Fruit fly (Drosophila melanogaster) whole organism, larva: ENCODE data around the gene p130CAS.

Source experiments
- noc ChIP-seq: fragments of 200-800 bp; sonication (Bioruptor generic); optimal IDR thresholded peaks from 3 replicates; lab custom pipeline; 2019; ENCODE audit warnings: missing biosample characterization, mild to moderate bottlenecking, missing genetic modification characterization, moderate library complexity

The p130CAS gene

DNA sequence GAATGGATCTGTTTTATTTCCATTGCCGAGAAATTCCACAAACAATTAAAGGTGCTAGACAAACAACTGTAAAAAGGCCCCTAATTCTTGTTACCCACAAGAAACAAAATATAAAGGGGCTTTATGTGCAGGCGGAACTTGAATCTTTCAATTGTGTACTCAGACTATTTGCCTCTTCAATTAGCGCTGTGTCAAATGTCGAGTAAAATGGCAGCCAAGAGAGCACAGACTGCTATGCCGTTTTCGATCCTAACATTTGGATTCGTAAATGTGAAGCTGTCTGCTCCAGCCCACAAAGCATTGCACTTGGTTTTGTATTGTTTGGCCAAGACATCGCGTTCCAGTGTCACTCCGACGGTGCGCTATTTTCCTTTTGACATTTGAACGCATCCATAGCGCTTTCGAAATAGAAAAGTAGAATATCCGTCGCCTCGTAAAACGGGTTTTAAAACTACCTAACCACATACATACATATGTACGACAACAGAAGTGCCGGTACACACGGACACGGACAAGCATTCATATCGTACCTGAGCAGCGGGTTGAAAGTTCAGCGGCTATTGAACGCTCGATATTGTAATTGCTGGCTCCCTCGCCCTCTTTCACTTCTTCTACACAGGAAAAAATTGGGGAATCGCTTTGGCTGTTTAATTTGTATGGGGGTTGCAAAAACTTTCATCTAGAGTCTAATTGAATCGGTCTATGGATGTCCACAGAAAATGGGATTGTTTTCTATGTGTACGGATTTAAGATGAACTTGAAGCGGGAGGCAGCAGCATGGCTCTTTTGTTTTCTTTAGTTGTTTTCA lies 13.5 kb downstream of the p130CAS start:
- no peak for TF ChIP-seq noc (tag; lab: Kevin White, UChicago)

DNA sequence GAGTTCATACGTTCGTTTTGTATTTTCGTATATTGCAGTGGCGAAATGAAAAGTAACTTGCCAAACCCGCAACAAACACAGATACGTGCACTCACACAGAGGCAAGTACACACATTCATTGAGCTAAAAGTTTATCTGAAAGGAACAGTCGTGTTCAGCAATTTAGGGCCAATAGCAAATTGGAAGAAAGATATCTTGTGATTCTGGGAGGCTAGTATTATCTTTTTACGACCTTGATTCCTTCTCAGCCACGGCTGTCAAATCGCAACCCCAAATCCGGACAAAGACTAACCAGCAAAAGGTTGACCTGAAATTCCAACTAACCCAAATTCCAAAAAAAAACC lies 14.1 kb downstream of the p130CAS start:
- no peak for TF ChIP-seq noc (tag; lab: Kevin White, UChicago)

DNA sequence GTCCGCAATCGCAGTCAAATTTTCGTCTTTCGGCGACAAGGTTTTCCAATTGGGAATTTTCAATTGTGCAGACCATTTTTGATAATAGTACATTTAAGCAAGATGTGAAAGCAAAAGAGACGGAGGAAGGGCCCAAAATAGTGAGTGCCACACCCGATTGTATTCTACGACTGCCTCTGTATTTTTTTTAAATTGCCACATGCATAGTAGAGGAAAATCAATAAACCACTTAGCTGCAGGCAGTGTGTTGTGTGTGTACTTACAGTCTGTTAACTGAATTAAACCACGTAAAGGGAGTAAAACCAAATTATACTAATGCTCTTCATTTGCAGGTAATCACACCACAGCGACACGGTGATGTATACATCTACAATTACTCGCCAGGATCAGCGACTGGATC lies 19.0 kb downstream of the p130CAS start:
- TF ChIP-seq noc (tag; lab: Kevin White, UChicago), result no peak

DNA sequence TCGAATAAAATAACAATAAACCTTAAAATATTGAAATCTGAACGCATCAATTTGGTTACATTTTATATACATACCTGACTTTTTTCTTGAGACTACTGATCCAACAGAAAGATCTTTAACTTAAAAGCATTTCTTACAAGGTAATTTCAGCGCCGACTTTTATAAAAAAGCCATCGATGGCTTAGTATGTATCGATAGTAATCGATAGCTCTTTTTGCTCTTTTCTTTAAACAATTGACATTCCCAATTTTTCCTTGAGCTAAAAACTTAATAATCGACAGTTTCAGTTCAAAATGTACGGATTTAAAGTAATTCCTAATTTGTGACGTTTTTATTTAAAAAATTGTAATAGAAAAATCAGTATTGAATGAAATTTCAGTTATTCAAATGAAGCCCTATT lies 21.8 kb downstream of the p130CAS start:
- TF ChIP-seq noc (tag; lab: Kevin White, UChicago), result no peak

DNA sequence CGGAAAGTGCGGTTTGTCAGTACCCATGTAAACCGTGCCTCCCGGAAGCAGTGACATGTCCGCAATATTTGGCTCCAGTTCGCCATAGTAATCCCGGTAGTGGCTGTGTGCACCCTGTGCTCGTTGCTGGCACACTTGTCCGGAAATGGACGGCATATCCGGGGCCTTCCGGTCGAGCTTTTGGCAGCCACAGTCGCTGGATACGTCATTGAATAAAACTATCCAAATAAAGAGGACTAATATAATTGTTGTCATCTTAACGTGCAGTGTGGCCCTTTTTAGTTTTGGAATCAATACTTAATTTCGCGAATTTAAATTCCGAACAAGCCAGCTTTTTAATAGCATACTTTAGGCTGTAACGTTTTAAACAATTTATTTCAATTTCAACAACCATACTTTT lies 23.3 kb downstream of the p130CAS start, which contains the start of gene CG7049:
Gene CG7049, minus strand, starts transcription at position 280 of the 400 bp plus-strand sequence.
- peak; percentile 10 for TF ChIP-seq noc (tag; lab: Kevin White, UChicago)

DNA sequence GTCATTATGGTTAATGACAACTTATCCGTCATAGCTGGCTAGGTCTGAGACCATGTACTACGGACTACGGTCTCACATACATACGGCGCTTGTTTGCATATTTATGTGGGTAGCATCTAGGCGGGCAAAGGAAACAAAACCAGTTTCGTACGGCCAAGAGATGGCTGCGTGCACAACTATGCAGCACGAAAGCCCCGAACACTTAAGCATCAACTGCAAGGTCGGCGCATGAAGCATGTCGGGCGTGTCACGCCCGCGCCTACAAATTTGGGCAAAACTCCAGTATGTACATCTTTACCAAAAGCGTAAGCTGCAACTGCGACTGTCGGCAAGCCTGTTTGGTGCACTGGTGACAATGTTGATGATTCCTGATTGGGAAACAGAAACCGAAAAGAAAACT lies 25.3 kb downstream of the p130CAS start:
- TF ChIP-seq noc (tag; lab: Kevin White, UChicago), result no peak

DNA sequence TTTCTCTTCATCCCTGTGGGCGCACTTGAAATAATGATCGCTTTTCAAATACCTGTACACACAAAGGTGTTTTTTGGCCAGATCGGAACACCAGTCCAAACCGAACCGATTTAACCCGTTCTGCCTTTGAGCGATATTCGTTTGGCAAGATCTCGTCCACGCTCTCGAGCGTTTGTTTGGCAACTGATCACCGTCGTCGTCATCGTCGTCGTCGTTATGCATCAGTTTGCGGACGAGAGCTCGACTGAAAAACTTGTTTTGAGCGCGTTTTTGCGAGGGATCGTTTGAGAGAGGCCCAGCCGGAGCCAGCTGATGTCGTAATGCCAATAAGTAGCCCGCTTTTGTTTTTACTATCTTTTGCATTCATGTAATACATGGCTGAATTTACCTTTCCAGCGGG lies 25.8 kb downstream of the p130CAS start:
- no peak for TF ChIP-seq noc (tag; lab: Kevin White, UChicago)

DNA sequence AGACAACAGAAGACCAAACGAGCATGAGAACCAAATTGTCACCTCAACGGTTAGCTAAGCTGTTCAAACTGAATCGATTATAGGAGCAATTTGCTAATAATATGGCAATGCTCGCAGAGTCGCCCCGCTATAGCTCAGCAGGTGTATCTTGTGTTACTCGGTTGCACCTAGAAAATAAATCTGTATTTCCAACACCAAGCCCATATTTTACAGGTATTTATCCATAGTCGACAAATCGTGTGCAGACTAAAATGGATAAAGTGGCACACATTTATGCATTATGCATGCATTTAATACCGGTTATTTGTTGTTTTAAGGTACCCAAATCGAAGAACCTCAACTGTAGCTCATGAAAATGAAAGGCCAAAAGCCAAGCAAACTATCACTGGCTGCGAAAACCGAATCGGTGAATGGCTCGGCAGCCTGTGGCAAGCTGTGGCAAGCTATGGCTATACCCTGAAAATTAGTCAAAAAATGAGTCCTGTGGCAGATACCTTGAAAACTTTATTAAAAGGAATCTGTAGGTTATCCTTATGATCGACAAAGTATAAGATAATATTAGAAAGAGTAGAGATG lies 26.3 kb downstream of the p130CAS start, which contains the start of gene Vdup1:
Gene Vdup1, minus strand, starts transcription at position 51 of the 576 bp plus-strand sequence.
- no peak for TF ChIP-seq noc (tag; lab: Kevin White, UChicago)

DNA sequence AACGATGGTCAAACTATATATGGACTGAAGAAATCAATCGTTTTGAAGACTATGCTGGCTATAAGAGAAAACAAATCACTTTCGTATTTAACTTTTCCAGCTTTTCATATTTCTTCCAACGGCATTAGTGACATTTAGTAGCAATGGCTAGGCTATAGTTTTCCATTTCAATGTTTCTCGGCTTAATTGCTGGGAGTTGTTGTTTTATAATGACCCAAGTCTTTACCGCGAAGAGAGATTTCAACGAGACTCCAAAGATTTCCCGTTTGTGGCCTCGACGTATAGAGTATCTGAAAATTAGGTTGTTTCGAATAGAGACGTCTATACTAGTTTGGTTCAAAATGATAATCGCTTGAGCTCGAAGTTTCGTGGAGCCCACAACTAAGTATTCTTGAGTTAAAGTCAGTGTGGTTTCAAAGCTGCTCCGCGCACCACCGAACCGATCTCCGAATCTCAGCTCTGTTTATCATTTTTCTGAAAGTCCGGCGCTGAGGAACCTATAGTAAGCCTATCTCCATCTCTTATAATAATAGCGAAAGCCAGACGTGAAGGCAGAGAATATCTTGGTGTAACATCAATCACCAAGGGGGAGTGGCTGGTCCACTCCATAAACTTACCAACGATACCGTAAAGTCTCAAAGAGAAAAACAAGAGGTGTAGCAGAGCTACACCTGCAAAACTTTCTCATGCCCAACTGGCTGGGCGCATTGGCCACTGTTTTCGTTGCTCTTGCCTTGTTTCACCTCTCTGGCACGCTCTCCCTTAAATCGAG lies 27.0 kb downstream of the p130CAS start, which contains the start of gene CG13875:
Gene CG13875, plus strand, starts transcription at position 434 of the 772 bp plus-strand sequence.
- no peak for TF ChIP-seq noc (tag; lab: Kevin White, UChicago)

DNA sequence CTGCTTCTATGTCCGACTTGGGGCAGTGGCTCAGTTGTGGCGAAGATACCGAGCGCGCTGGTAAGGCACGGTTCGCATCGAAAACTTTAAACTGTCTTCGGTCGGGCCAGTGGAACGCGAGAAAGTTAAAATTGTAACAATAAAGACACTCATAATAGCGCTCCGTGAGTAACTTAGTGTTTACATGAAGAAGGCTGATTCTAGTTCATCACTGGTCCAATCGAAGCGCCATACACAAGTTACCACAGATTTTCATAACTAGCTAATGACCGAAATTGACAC lies 27.5 kb downstream of the p130CAS start:
- TF ChIP-seq noc (tag; lab: Kevin White, UChicago), result no peak

DNA sequence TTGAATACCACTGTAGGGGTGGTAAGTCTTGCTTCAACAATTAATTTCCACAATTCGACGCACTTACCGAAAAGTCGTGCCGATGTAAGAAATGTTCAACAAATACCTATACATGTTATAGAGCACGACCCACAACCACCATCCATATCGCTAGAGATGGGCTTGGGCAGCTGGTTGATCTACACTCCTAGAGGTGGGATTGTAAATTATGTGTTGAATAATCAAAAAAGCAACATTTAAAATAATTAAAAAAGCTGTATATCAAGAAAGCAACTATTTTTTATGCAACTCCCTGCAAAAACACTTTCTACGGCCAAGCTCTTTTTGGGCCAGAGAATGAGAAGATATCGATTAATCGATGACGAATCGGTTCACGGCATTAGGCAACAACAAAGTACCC lies 31.6 kb downstream of the p130CAS start, which contains the start of the genes CG34140, Mkp and Mtch:
Gene CG34140, minus strand, starts transcription at position 174 of the 400 bp plus-strand sequence.
Gene Mkp, minus strand, starts transcription at position 290 of the 400 bp plus-strand sequence.
Gene Mtch, plus strand, starts transcription at position 376 of the 400 bp plus-strand sequence.
- no peak for TF ChIP-seq noc (tag; lab: Kevin White, UChicago)

DNA sequence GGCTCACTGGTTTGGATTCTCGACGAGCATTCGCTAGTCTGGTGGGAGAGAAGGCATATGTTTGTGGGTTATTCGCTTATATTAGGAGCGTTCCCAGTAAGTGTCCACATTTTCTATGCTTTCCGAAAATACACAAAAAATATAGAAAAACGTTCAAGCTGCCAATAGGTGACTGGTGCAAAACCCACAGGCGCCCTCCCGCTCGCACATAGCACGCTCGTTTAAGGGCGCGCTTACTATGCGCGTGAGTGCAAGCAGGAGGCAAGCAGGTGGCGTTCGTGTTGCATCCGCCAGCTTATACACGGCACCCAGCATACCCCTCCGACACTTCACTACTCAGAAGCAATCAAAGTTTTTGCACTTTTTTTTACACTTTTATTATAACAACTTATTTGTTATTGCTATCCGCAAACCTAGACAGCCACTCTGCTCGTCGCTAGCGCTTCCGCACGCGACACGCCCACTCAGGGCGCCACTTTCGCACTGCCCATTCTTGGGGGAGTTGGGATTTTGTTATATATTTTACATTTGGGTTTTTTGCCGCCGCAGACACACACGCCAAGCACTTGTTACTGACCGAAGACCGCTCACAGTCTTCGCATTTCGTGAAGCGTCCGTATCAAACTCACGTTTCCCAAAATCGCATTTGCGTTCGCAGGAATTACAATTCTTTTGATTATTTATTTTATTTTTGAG lies 46.5 kb downstream of the p130CAS start:
- no peak for TF ChIP-seq noc (tag; lab: Kevin White, UChicago)

DNA sequence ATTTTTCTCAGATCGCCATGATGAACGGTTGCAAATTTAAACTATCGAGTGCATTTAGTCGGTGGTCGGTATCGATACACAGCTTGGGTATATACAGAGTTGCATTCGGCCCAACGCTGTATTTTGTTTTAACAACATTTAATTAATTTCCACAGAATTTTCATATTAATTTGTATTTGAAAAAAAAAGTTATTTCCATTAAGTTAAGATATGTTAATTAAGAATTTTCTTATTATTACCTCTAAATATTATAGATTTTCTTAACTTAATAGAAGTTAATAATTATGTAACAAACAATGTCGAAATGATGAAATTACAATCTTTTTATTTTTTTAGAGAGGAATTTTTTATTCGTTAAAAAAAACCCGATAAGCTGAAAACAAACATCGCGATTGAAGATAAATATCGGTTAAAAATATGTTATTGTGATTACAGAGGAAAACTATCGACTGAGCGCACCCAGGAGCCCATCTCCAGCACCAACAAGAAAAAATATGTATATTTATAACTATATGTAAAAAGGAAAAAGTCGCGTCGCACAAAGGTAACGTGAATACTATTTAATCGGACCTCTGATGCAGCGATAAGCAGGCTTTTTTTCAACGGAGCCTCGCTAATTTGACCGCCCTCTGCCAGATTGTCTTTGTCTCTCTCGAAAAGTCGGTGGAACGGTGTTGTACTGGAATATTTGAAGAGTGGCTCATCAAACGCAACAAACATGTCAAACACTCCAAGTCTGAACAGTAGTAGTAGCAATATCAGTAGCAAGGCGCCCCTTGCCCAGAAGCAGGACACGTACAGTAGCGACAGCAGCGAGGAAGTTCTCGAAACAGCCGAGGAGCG lies 47.3 kb downstream of the p130CAS start, which contains the start of the genes rno and mri:
Gene rno, minus strand, starts transcription at position 9 of the 843 bp plus-strand sequence.
Gene mri, plus strand, starts transcription at position 421 of the 843 bp plus-strand sequence.
- TF ChIP-seq noc (tag; lab: Kevin White, UChicago), result peak; percentile 65

DNA sequence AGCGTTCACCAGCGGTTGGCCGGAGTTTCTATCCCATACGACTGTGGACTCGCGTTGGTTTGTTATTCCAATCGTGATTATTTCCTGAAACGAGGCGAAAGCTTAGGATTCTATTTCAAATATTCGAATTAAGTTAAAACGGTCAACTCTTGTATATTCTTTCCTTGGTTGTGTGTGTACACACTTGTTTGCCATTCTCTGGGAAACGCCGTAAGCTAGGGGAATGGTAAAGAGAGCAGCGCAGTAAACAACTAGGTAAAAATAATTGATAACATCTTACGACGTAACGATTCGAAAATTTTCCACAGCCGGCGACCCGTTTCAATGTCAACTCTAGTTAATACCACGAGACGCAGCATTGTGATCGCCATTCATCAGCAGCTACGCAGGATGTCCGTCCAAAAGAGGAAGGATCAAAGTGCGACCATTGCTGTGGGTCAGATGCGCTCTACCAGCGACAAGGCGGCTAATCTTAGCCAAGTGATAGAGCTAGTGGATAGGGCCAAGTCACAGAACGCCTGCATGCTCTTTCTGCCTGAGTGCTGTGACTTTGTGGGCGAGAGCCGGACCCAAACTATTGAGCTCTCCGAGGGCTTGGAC lies 51.0 kb downstream of the p130CAS start, which contains the start of gene NitFhit:
Gene NitFhit, plus strand, starts transcription at position 195 of the 600 bp plus-strand sequence.
- TF ChIP-seq noc (tag; lab: Kevin White, UChicago), result peak; percentile 16
